Fruit fly (Drosophila melanogaster) whole organism, embryonic: ENCODE results near the gene CG7650.

ENCODE experiments used
- ATbp ChIP-seq: fragments of 200-800 bp; sonication (Bioruptor generic); optimal IDR thresholded peaks from 2 replicates; lab custom pipeline; 2017; ENCODE audit warnings: missing biosample characterization, mild to moderate bottlenecking, missing genetic modification characterization, missing genetic modification reagents
- B-H2 ChIP-seq: fragments of 200-800 bp; sonication (Bioruptor generic); optimal IDR thresholded peaks from 2 replicates; lab custom pipeline; 2018; ENCODE audit warnings: missing biosample characterization, mild to moderate bottlenecking, missing genetic modification characterization
- Bgb ChIP-seq: fragments of 200-800 bp; sonication (Bioruptor generic); IDR thresholded peaks from 2 replicates; pipeline ENCODE4 v1.3.6; 2022; ENCODE audit warnings: missing biosample characterization, missing genetic modification characterization; ENCODE audit not compliant: partially characterized antibody
- BtbVII ChIP-seq: fragments of 200-800 bp; sonication (Bioruptor generic); optimal IDR thresholded peaks from 3 replicates; lab custom pipeline; 2017; ENCODE audit warnings: missing biosample characterization, mild to moderate bottlenecking, missing genetic modification characterization
- CG10147 ChIP-seq: fragments of 200-800 bp; sonication (Bioruptor generic); optimal IDR thresholded peaks from 2 replicates; lab custom pipeline; 2019; ENCODE audit warnings: missing biosample characterization, mild to moderate bottlenecking, missing genetic modification characterization, moderate library complexity
- CG10979 ChIP-seq: fragments of 200-800 bp; sonication (Bioruptor generic); optimal IDR thresholded peaks from 2 replicates; lab custom pipeline; 2018; ENCODE audit warnings: missing biosample characterization, mild to moderate bottlenecking, missing genetic modification characterization, moderate library complexity
- CG12071 ChIP-seq: fragments of 200-800 bp; sonication (Bioruptor generic); optimal IDR thresholded peaks from 3 replicates; lab custom pipeline; 2018; ENCODE audit warnings: missing biosample characterization, mild to moderate bottlenecking, missing genetic modification characterization
- CG12236 ChIP-seq: fragments of 200-800 bp; sonication (Bioruptor generic); optimal IDR thresholded peaks from 2 replicates; lab custom pipeline; 2016; ENCODE audit warnings: missing biosample characterization, missing genetic modification characterization
- CG12659 ChIP-seq: fragments of 200-800 bp; sonication (Bioruptor generic); optimal IDR thresholded peaks from 3 replicates; lab custom pipeline; 2017; ENCODE audit warnings: mild to moderate bottlenecking, missing biosample characterization, missing genetic modification reagents, missing genetic modification characterization
- CG12744 ChIP-seq: fragments of 200-800 bp; sonication (Bioruptor generic); optimal IDR thresholded peaks from 2 replicates; lab custom pipeline; 2016; ENCODE audit warnings: missing biosample characterization, missing genetic modification characterization
- CG13775 ChIP-seq: fragments of 200-800 bp; sonication (Bioruptor generic); optimal IDR thresholded peaks from 3 replicates; lab custom pipeline; 2017; ENCODE audit warnings: missing biosample characterization, mild to moderate bottlenecking, missing genetic modification characterization
- CG14050 ChIP-seq: fragments of 200-800 bp; sonication (Bioruptor generic); IDR thresholded peaks from 3 replicates; pipeline ENCODE4 v1.3.6; 2022; ENCODE audit warnings: missing biosample characterization, missing genetic modification characterization
- CG1529 ChIP-seq: fragments of 200-800 bp; sonication (Bioruptor generic); optimal IDR thresholded peaks from 3 replicates; lab custom pipeline; 2018; ENCODE audit warnings: missing biosample characterization, missing genetic modification characterization
- CG17359 ChIP-seq: fragments of 200-800 bp; sonication (Bioruptor generic); optimal IDR thresholded peaks from 3 replicates; lab custom pipeline; 2018; ENCODE audit warnings: missing biosample characterization, mild to moderate bottlenecking, missing genetic modification characterization, moderate library complexity
- CG17385 ChIP-seq: fragments of 200-800 bp; sonication (Bioruptor generic); optimal IDR thresholded peaks from 3 replicates; lab custom pipeline; 2018; ENCODE audit warnings: missing biosample characterization, mild to moderate bottlenecking, missing genetic modification characterization
- CG32772 ChIP-seq: fragments of 200-800 bp; sonication (Bioruptor generic); IDR thresholded peaks from 2 replicates; pipeline ENCODE4 v1.3.6; 2022; ENCODE audit warnings: missing biosample characterization, missing genetic modification characterization
- CG42726 ChIP-seq: fragments of 200-800 bp; sonication (Bioruptor generic); IDR thresholded peaks from 2 replicates; pipeline ENCODE4 v1.3.6; 2022; ENCODE audit warnings: missing biosample characterization, missing genetic modification characterization; ENCODE audit not compliant: partially characterized antibody
- CG5180 ChIP-seq: fragments of 200-800 bp; sonication (Bioruptor generic); optimal IDR thresholded peaks from 3 replicates; lab custom pipeline; 2017; ENCODE audit warnings: missing biosample characterization, missing genetic modification characterization, mild to moderate bottlenecking, moderate library complexity, missing genetic modification reagents
- CG5245 ChIP-seq: fragments of 200-800 bp; sonication (Bioruptor generic); optimal IDR thresholded peaks from 3 replicates; lab custom pipeline; 2016; ENCODE audit warnings: missing biosample characterization, missing genetic modification characterization
- CG6654 ChIP-seq: fragments of 200-800 bp; sonication (Bioruptor generic); optimal IDR thresholded peaks from 2 replicates; lab custom pipeline; 2017; ENCODE audit warnings: missing biosample characterization, mild to moderate bottlenecking, missing genetic modification characterization
- CG8089 ChIP-seq: fragments of 200-800 bp; sonication (Bioruptor generic); optimal IDR thresholded peaks from 3 replicates; lab custom pipeline; 2016; ENCODE audit warnings: missing biosample characterization, missing genetic modification characterization
- CG8281 ChIP-seq: fragments of 200-800 bp; sonication (Bioruptor generic); optimal IDR thresholded peaks from 2 replicates; lab custom pipeline; 2018; ENCODE audit warnings: missing biosample characterization, mild to moderate bottlenecking, missing genetic modification characterization, moderate library complexity
- CG8924 ChIP-seq: fragments of 200-800 bp; optimal IDR thresholded peaks from 3 replicates; lab custom pipeline; 2019; ENCODE audit warnings: missing biosample characterization, mild to moderate bottlenecking, missing genetic modification characterization, moderate library complexity
- CG8944 ChIP-seq: fragments of 200-800 bp; sonication (Bioruptor generic); optimal IDR thresholded peaks from 3 replicates; lab custom pipeline; 2016; ENCODE audit warnings: missing biosample characterization, missing genetic modification characterization
- CG9215 ChIP-seq: fragments of 200-800 bp; sonication (Bioruptor generic); IDR thresholded peaks from 2 replicates; pipeline ENCODE4 v1.3.6; 2022; ENCODE audit warnings: missing biosample characterization, missing genetic modification characterization
- Camta ChIP-seq: fragments of 200-800 bp; sonication (Bioruptor generic); optimal IDR thresholded peaks from 2 replicates; lab custom pipeline; 2016; ENCODE audit warnings: missing biosample characterization, missing genetic modification characterization
- Deaf1 ChIP-seq: fragments of 200-800 bp; optimal IDR thresholded peaks from 3 replicates; lab custom pipeline; 2019; ENCODE audit warnings: missing biosample characterization, mild to moderate bottlenecking, missing genetic modification characterization, moderate library complexity
- Dip3 ChIP-seq: fragments of 200-800 bp; sonication (Bioruptor generic); optimal IDR thresholded peaks from 3 replicates; lab custom pipeline; 2016; ENCODE audit warnings: missing biosample characterization, missing genetic modification characterization
- Doc3 ChIP-seq: fragments of 200-800 bp; sonication (Bioruptor generic); IDR thresholded peaks from 3 replicates; pipeline ENCODE4 v1.3.6; 2022; ENCODE audit warnings: missing biosample characterization, missing genetic modification characterization; ENCODE audit not compliant: partially characterized antibody
- Ets65A ChIP-seq: fragments of 200-800 bp; sonication (Bioruptor generic); peaks from one replicate; lab custom pipeline; 2016; ENCODE audit warnings: missing biosample characterization, missing genetic modification characterization
- Jarid2 ChIP-seq: fragments of 200-800 bp; sonication (Bioruptor generic); optimal IDR thresholded peaks from 3 replicates; lab custom pipeline; 2017; ENCODE audit warnings: mild to moderate bottlenecking, missing biosample characterization, missing genetic modification reagents, missing genetic modification characterization
- Lhr ChIP-seq: fragments of 200-800 bp; sonication (Bioruptor generic); optimal IDR thresholded peaks from 3 replicates; lab custom pipeline; 2017; ENCODE audit warnings: mild to moderate bottlenecking, missing biosample characterization, missing genetic modification reagents, missing genetic modification characterization
- Ptx1 ChIP-seq: fragments of 200-800 bp; sonication (Bioruptor generic); IDR thresholded peaks from 2 replicates; pipeline ENCODE4 v1.3.6; 2022; ENCODE audit warnings: missing biosample characterization, missing genetic modification characterization
- Sox100B ChIP-seq: fragments of 200-800 bp; sonication (Bioruptor generic); optimal IDR thresholded peaks from 3 replicates; lab custom pipeline; 2018; ENCODE audit warnings: missing biosample characterization, mild to moderate bottlenecking, missing genetic modification characterization
- Sox102F ChIP-seq: fragments of 200-800 bp; sonication (Bioruptor generic); optimal IDR thresholded peaks from 2 replicates; lab custom pipeline; 2018; ENCODE audit warnings: missing biosample characterization, mild to moderate bottlenecking, missing genetic modification characterization, moderate library complexity
- ab ChIP-seq: fragments of 200-800 bp; sonication (Bioruptor generic); optimal IDR thresholded peaks from 2 replicates; lab custom pipeline; 2016; ENCODE audit warnings: missing biosample characterization, missing genetic modification characterization
- ac ChIP-seq: fragments of 200-800 bp; sonication (Bioruptor generic); optimal IDR thresholded peaks from 3 replicates; lab custom pipeline; 2017; ENCODE audit warnings: missing biosample characterization, mild to moderate bottlenecking, missing genetic modification characterization
- ara ChIP-seq: fragments of 200-800 bp; sonication (Bioruptor generic); IDR thresholded peaks from 2 replicates; pipeline ENCODE4 v1.3.6; 2022; ENCODE audit warnings: missing biosample characterization, missing genetic modification characterization
- bigmax ChIP-seq: fragments of 200-800 bp; sonication (Bioruptor generic); optimal IDR thresholded peaks from 2 replicates; lab custom pipeline; 2018; ENCODE audit warnings: missing biosample characterization, mild to moderate bottlenecking, missing genetic modification characterization
- bowl ChIP-seq: fragments of 200-800 bp; sonication (Bioruptor generic); IDR thresholded peaks from 2 replicates; pipeline ENCODE4 v1.3.6; 2022; ENCODE audit warnings: missing biosample characterization, missing genetic modification characterization
- chinmo ChIP-seq: fragments of 200-800 bp; sonication (Bioruptor generic); IDR thresholded peaks from 4 replicates; pipeline ENCODE4 v1.3.6; 2022; ENCODE audit warnings: missing biosample characterization, missing genetic modification characterization; ENCODE audit not compliant: partially characterized antibody
- corto ChIP-seq: fragments of 200-800 bp; sonication (Bioruptor generic); optimal IDR thresholded peaks from 2 replicates; lab custom pipeline; 2016; ENCODE audit warnings: missing biosample characterization, mild to moderate bottlenecking, missing genetic modification characterization, moderate library complexity
- crp ChIP-seq, 2 experiments: fragments of 200-800 bp; sonication (Bioruptor generic); optimal IDR thresholded peaks; 2 replicates in 1 of 2; 3 replicates in 1 of 2; lab custom pipeline; 2017; ENCODE audit warnings: missing biosample characterization in 2 of 2, missing genetic modification characterization in 2 of 2, mild to moderate bottlenecking in 1 of 2, moderate library complexity in 1 of 2
- dm ChIP-seq: fragments of 200-800 bp; sonication (Bioruptor generic); optimal IDR thresholded peaks from 3 replicates; lab custom pipeline; 2016; ENCODE audit warnings: missing biosample characterization, missing genetic modification characterization
- jigr1 ChIP-seq: fragments of 200-800 bp; sonication (Bioruptor generic); IDR thresholded peaks from 3 replicates; pipeline ENCODE4 v1.3.6; 2022; ENCODE audit warnings: missing biosample characterization, missing genetic modification characterization
- kni ChIP-seq: fragments of 200-800 bp; sonication (Bioruptor generic); optimal IDR thresholded peaks from 3 replicates; lab custom pipeline; 2017; ENCODE audit warnings: mild to moderate bottlenecking, missing biosample characterization, missing genetic modification reagents, missing genetic modification characterization
- mirr ChIP-seq: fragments of 200-800 bp; sonication (Bioruptor generic); optimal IDR thresholded peaks from 3 replicates; lab custom pipeline; 2018; ENCODE audit warnings: missing biosample characterization, mild to moderate bottlenecking, missing genetic modification characterization
- ro ChIP-seq: fragments of 200-800 bp; sonication (Bioruptor generic); IDR thresholded peaks from 2 replicates; pipeline ENCODE4 v1.3.6; 2022; ENCODE audit warnings: missing biosample characterization, missing genetic modification characterization
- sens-2 ChIP-seq: fragments of 200-800 bp; sonication (Bioruptor generic); IDR thresholded peaks from 2 replicates; pipeline ENCODE4 v1.3.6; 2022; ENCODE audit warnings: missing biosample characterization, missing genetic modification characterization
- tx ChIP-seq: fragments of 200-800 bp; sonication (Bioruptor generic); optimal IDR thresholded peaks from 2 replicates; lab custom pipeline; 2016; ENCODE audit warnings: missing biosample characterization, missing genetic modification characterization
- vfl ChIP-seq: fragments of 200-800 bp; sonication (Bioruptor generic); optimal IDR thresholded peaks from 2 replicates; lab custom pipeline; 2016; ENCODE audit warnings: missing biosample characterization, missing genetic modification characterization

Gene CG7650

DNA sequence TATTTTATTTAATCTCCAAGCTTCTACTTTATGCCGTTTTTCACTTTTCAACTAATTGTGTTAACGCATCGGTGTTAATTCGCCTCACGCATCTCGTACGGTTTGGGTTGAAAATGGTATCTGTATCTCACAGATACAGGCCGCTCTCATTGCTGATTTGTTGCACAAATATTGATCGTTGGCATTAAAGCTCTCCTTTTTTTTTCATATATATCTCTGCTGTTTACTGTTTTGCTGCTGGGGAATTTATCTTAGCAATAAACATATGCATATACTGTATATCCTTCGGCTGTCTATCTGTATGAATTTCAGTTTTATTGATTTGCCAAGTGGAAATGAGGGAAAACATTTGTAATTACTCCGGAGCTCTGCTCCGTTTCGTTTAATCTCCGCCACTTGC is 22.5 kb upstream of the CG7650 start (continued):
- TF ChIP-seq CG10979 (no peak), CG8281 (tag; lab: Kevin White, UChicago) (no peak), Ptx1 (GFP tag; lab: Robert Waterston, UW) (no peak), ara (GFP tag; lab: Robert Waterston, UW) (no peak), tx (GFP tag; lab: Kevin White, UChicago) (no peak), CG17359 (tag; lab: Kevin White, UChicago) (no peak), Doc3 (GFP tag; lab: Robert Waterston, UW) (no peak), sens-2 (GFP tag; lab: Robert Waterston, UW) (no peak), jigr1 (GFP tag; lab: Robert Waterston, UW) (no peak), CG12236 (GFP tag; lab: Kevin White, UChicago) (no peak), CG9215 (no peak), crp (GFP tag; optimal IDR thresholded peaks at IDR 0.05; lab: Kevin White, UChicago) (no peak), CG17385 (GFP tag; lab: Kevin White, UChicago) (no peak), Sox102F (GFP tag; lab: Kevin White, UChicago) (no peak), ac (no peak), CG8944 (GFP tag; lab: Kevin White, UChicago) (no peak), CG32772 (no peak), ro (GFP tag; lab: Robert Waterston, UW) (no peak), CG12659 (GFP tag; lab: Kevin White, UChicago) (peak; percentile 6), CG8924 (tag; lab: Kevin White, UChicago) (no peak), CG12744 (GFP tag; lab: Kevin White, UChicago) (no peak), CG8089 (GFP tag; lab: Kevin White, UChicago) (no peak), Bgb (GFP tag; lab: Robert Waterston, UW) (no peak), Lhr (GFP tag; lab: Kevin White, UChicago) (no peak), CG1529 (GFP tag; lab: Kevin White, UChicago) (no peak), Ets65A (GFP tag; lab: Kevin White, UChicago) (no peak), CG13775 (GFP tag; lab: Kevin White, UChicago) (no peak), CG5180 (GFP tag; lab: Kevin White, UChicago) (peak; percentile 10), dm (GFP tag; lab: Kevin White, UChicago) (no peak), chinmo (GFP tag; lab: Robert Waterston, UW) (no peak), CG5245 (GFP tag; lab: Kevin White, UChicago) (no peak), Jarid2 (GFP tag; lab: Kevin White, UChicago) (no peak), corto (no peak), CG6654 (GFP tag; lab: Kevin White, UChicago) (no peak), Deaf1 (tag; lab: Kevin White, UChicago) (no peak), mirr (peak; percentile 8), BtbVII (GFP tag; lab: Kevin White, UChicago) (peak; percentile 21), Camta (GFP tag; lab: Kevin White, UChicago) (no peak), bigmax (GFP tag; lab: Kevin White, UChicago) (no peak), vfl (no peak), CG42726 (GFP tag; lab: Robert Waterston, UW) (no peak), CG12071 (GFP tag; lab: Kevin White, UChicago) (peak; percentile 0), ab (GFP tag; lab: Kevin White, UChicago) (no peak), Sox100B (GFP tag; lab: Kevin White, UChicago) (no peak), CG10147 (GFP tag; lab: Kevin White, UChicago) (no peak), bowl (GFP tag; lab: Robert Waterston, UW) (no peak), B-H2 (GFP tag; lab: Kevin White, UChicago) (peak; percentile 8), Dip3 (GFP tag; lab: Kevin White, UChicago) (no peak), kni (no peak), CG14050 (GFP tag; lab: Robert Waterston, UW) (no peak), ATbp (GFP tag; lab: Kevin White, UChicago) (peak; percentile 12)
